Worm (Caenorhabditis elegans): ENCODE data around the gene mrpl-20.
A peak's percentile ranks its signal among the peaks of the same experiment; 100 is the strongest.

mrpl-20 gene

DNA sequence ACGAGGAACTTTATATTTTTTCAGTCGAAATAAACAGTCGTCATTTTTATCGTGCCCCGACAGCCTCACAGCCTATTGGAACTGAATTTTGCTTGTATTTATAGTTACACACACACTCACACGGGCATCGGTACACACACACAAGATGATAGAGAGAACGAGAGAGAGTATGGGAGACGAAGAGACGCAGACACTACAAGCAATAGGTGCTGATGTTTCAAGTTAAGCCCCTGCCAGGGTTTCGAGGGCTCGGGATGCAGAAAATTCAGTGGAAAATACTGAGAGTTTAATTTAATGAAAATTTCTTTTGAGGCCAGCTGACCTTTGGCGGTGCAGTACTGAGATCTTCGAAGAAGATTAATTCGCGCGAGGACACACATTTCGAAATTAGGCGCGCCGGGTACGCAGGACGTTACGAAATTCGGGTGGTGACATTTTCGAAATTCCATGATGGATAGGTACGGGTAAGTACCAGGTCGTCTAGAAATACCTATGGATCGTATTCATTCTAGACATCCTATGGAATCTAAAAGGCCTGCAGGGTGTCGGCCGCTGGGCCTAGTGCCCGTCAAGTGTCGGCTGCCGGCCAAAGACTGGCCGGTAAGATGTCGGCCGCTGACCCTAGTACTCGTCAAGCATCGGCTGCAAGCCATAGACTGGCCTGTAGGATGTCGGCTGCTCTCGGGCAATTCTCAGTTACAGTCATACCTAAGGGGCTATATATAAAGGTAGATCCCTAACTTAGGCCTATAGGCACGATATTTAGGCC, 47.4 kb upstream of the mrpl-20 start (continued):
- TF ChIP-seq madf-5 (GFP tag; IDR thresholded peaks at IDR 0.05) (no peak), dmd-9 (GFP tag; IDR thresholded peaks at IDR 0.05) (no peak), F26F4.8 (GFP tag; conservative IDR thresholded peaks at IDR 0.05) (no peak), snpc-1.2 (GFP tag; IDR thresholded peaks at IDR 0.05) (no peak), mdt-29 (GFP tag; IDR thresholded peaks at IDR 0.05) (no peak), zip-2 (tag; optimal IDR thresholded peaks at IDR 0.05) (no peak), daf-16 (GFP tag; optimal IDR thresholded peaks at IDR 0.05) (no peak), daf-16 (tag; optimal IDR thresholded peaks at IDR 0.05) (peak; percentile 12), ZK546.5 (tag; optimal IDR thresholded peaks at IDR 0.05) (no peak), unc-130 (GFP tag; optimal IDR thresholded peaks at IDR 0.05) (no peak), mxl-3 (GFP tag; optimal IDR thresholded peaks at IDR 0.05) (no peak), nhr-48 (tag; optimal IDR thresholded peaks at IDR 0.05) (no peak), hlh-30 (tag; optimal IDR thresholded peaks at IDR 0.05; ENCODE audit: insufficient read depth) (no peak), lin-13 (GFP tag; optimal IDR thresholded peaks at IDR 0.05) (no peak), daf-19 (GFP tag; conservative IDR thresholded peaks at IDR 0.05) (no peak), dmd-8 (GFP tag; IDR thresholded peaks at IDR 0.05) (no peak), T26A8.4 (GFP tag; IDR thresholded peaks at IDR 0.05) (0 out of 2 replicates have a peak, but pooled peaks have one; percentile 8), unc-62 (GFP tag; optimal IDR thresholded peaks at IDR 0.05 in 1 of 2) (peak in 1 of 2 experiments; percentile 84), unc-62 (tag; optimal IDR thresholded peaks at IDR 0.05) (no peak), nhr-42 (GFP tag; IDR thresholded peaks at IDR 0.05) (no peak), pqm-1 (tag; optimal IDR thresholded peaks at IDR 0.05) (no peak), D1046.2 (GFP tag; IDR thresholded peaks at IDR 0.05) (peak; percentile 38; the same call in 1 of the 2 replicates), ZK337.2 (GFP tag; IDR thresholded peaks at IDR 0.05) (no peak), set-16 (GFP tag; IDR thresholded peaks at IDR 0.05) (peak; percentile 48), nhr-10 (tag; optimal IDR thresholded peaks at IDR 0.05) (no peak), dpl-1 (GFP tag; optimal IDR thresholded peaks at IDR 0.05) (no peak), F10B5.3 (tag; optimal IDR thresholded peaks at IDR 0.05) (no peak), dmd-6 (GFP tag; IDR thresholded peaks at IDR 0.05) (no peak), ceh-62 (tag; optimal IDR thresholded peaks at IDR 0.05) (no peak), zip-11 (GFP tag; IDR thresholded peaks at IDR 0.05) (no peak), zfp-2 (tag; optimal IDR thresholded peaks at IDR 0.05) (no peak), jun-1 (tag; optimal IDR thresholded peaks at IDR 0.05) (no peak), nhr-102 (tag; optimal IDR thresholded peaks at IDR 0.05) (no peak), sdz-12 (GFP tag; optimal IDR thresholded peaks at IDR 0.05) (no peak), egl-27 (tag; optimal IDR thresholded peaks at IDR 0.05) (no peak), F37D6.2 (tag; optimal IDR thresholded peaks at IDR 0.05) (no peak), nhr-25 (tag; optimal IDR thresholded peaks at IDR 0.05; ENCODE audit: borderline replicate concordance, insufficient read depth) (no peak), aha-1 (tag) (peak; percentile 75), fkh-10 (GFP tag; optimal IDR thresholded peaks at IDR 0.05) (no peak)

- TF ChIP-seq F49E8.2 (tag; optimal IDR thresholded peaks at IDR 0.05; ENCODE audit: borderline replicate concordance) (no peak), nhr-48 (tag; optimal IDR thresholded peaks at IDR 0.05) (peak; percentile 37), lim-7 (GFP tag; IDR thresholded peaks at IDR 0.05) (no peak), T20F7.1 (GFP tag; optimal IDR thresholded peaks at IDR 0.05) (no peak), nhr-11 (tag; optimal IDR thresholded peaks at IDR 0.05) (peak; percentile 71), dmd-6 (GFP tag; IDR thresholded peaks at IDR 0.05) (peak; percentile 26; the same call in 1 of the 2 replicates), tra-1 (GFP tag; IDR thresholded peaks at IDR 0.05) (0 out of 2 replicates have a peak, but pooled peaks have one; percentile 8), arid-1 (GFP tag; conservative IDR thresholded peaks at IDR 0.05) (no peak), duxl-1 (tag; optimal IDR thresholded peaks at IDR 0.05; ENCODE audit: poor library complexity) (peak; percentile 16), unc-62 (GFP tag; optimal IDR thresholded peaks at IDR 0.05 in 1 of 2) (peak in 1 of 2 experiments; percentile 99), unc-62 (tag; optimal IDR thresholded peaks at IDR 0.05) (no peak), dmd-9 (GFP tag; IDR thresholded peaks at IDR 0.05) (no peak), ceh-20 (GFP tag; IDR thresholded peaks at IDR 0.05) (no peak), spr-3 (GFP tag; optimal IDR thresholded peaks at IDR 0.05) (no peak), vab-7 (GFP tag; IDR thresholded peaks at IDR 0.05) (no peak), snpc-4 (tag; optimal IDR thresholded peaks at IDR 0.05) (no peak), nhr-76 (tag; optimal IDR thresholded peaks at IDR 0.05) (no peak)
These were observed 46.5 kb upstream of the mrpl-20 start for ce11 chrII:13291406-13292124.
